Worm (Caenorhabditis elegans) whole organism, L3 larva: Measurements from ENCODE around the gene pqn-74.

ENCODE experiments used
- ama-1 ChIP-seq: fragments of 150-350 bp; optimal IDR thresholded peaks from 2 replicates; lab custom pipeline; 2018
- egl-27 ChIP-seq: sonication (generic microtip); optimal IDR thresholded peaks from 4 replicates; lab custom pipeline; 2017; ENCODE audit warnings: missing biosample characterization, missing genetic modification reagents, missing genetic modification characterization
- fkh-10 ChIP-seq: sonication (generic microtip); optimal IDR thresholded peaks from 2 replicates; lab custom pipeline; 2017; ENCODE audit warnings: missing biosample characterization, missing genetic modification reagents, missing genetic modification characterization
- lin-39 ChIP-seq: fragments of 150-350 bp; optimal IDR thresholded peaks from 2 replicates; lab custom pipeline; 2018; ENCODE audit warnings: missing biosample characterization, missing genetic modification reagents, missing genetic modification characterization
- nfya-1 ChIP-seq: sonication (generic microtip); optimal IDR thresholded peaks from 2 replicates; lab custom pipeline; 2017; ENCODE audit warnings: missing genetic modification characterization, mild to moderate bottlenecking, missing compliant biosample characterization, antibody characterized with exemption, moderate library complexity; ENCODE audit not compliant: insufficient read depth
- nhr-12 ChIP-seq: fragments of 150-350 bp; optimal IDR thresholded peaks from 2 replicates; lab custom pipeline; 2014; ENCODE audit warnings: missing biosample characterization, missing genetic modification characterization
- nhr-237 ChIP-seq: fragments of 150-350 bp; optimal IDR thresholded peaks from 2 replicates; lab custom pipeline; 2014; ENCODE audit warnings: missing biosample characterization, missing genetic modification characterization
- sea-2 ChIP-seq: fragments of 150-350 bp; sonication (generic microtip); optimal IDR thresholded peaks from 4 replicates; lab custom pipeline; 2014; ENCODE audit warnings: missing biosample characterization, missing genetic modification reagents, missing genetic modification characterization
- unc-39 ChIP-seq: sonication (generic microtip); optimal IDR thresholded peaks from 4 replicates; lab custom pipeline; 2017; ENCODE audit warnings: missing biosample characterization, missing genetic modification characterization

DNA sequence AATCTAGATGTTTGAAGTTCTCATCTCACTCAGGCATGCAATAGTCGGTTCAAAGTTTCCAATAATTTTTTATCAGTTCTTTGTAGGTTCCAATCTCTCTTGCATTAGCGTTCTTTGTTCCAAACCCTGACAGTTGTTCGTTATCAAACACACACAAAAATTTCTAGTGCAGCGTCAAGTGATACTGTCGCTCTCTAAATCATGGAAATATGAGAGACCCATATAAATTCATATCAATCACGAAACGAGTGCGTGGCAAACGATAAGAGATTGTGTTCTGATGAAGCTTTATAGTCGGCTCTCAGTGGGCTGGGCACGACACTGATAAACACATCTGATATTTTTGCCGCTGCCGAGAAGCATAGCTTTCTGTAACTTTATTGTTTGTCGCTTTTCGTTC lies 17.0 kb downstream of the pqn-74 start:
- TF ChIP-seq egl-27 (no peak), ama-1 (lab: Kevin White, UChicago) (no peak), lin-39 (tag; lab: Kevin White, UChicago) (no peak), sea-2 (no peak), nfya-1 (tag; lab: Kevin White, UChicago) (no peak), nhr-12 (tag; lab: Kevin White, UChicago) (no peak), unc-39 (no peak), nhr-237 (tag; lab: Kevin White, UChicago) (no peak), fkh-10 (no peak)
